Worm (Caenorhabditis elegans) whole organism, L2 larva: ENCODE results near the gene galt-1.

Experiments
- alr-1 ChIP-seq: fragments of 150-350 bp; optimal IDR thresholded peaks from 2 replicates; lab custom pipeline; 2014; ENCODE audit warnings: missing biosample characterization, missing genetic modification characterization
- ceh-82 ChIP-seq: fragments of 150-350 bp; optimal IDR thresholded peaks from 2 replicates; lab custom pipeline; 2014; ENCODE audit warnings: missing biosample characterization, missing genetic modification characterization
- elt-3 ChIP-seq: sonication (generic microtip); optimal IDR thresholded peaks from 2 replicates; lab custom pipeline; 2017; ENCODE audit warnings: missing biosample characterization, missing genetic modification characterization
- nhr-12 ChIP-seq: fragments of 150-350 bp; optimal IDR thresholded peaks from 2 replicates; lab custom pipeline; 2014; ENCODE audit warnings: missing biosample characterization, missing genetic modification characterization
- nhr-77 ChIP-seq: fragments of 150-350 bp; optimal IDR thresholded peaks from 2 replicates; lab custom pipeline; 2014; ENCODE audit warnings: missing biosample characterization, missing genetic modification characterization
- unc-39 ChIP-seq: fragments of 150-350 bp; optimal IDR thresholded peaks from 2 replicates; lab custom pipeline; 2014; ENCODE audit warnings: missing biosample characterization, missing genetic modification characterization

- TF ChIP-seq elt-3 (tag; lab: Kevin White, UChicago) (no peak), unc-39 (tag; lab: Kevin White, UChicago) (no peak), ceh-82 (tag; lab: Kevin White, UChicago) (no peak), nhr-12 (tag; lab: Kevin White, UChicago) (no peak), nhr-77 (no peak), alr-1 (tag; lab: Kevin White, UChicago) (no peak)
Measured at ce11 chrV:5883735-5884134, 47.0 kb upstream of the galt-1 start, which contains the start of gene C04E6.8.
